Fruit fly (Drosophila melanogaster): ENCODE data around the gene CG31715.
A peak's percentile ranks its signal among the peaks of the same experiment; 100 is the strongest.

The CG31715 gene

DNA sequence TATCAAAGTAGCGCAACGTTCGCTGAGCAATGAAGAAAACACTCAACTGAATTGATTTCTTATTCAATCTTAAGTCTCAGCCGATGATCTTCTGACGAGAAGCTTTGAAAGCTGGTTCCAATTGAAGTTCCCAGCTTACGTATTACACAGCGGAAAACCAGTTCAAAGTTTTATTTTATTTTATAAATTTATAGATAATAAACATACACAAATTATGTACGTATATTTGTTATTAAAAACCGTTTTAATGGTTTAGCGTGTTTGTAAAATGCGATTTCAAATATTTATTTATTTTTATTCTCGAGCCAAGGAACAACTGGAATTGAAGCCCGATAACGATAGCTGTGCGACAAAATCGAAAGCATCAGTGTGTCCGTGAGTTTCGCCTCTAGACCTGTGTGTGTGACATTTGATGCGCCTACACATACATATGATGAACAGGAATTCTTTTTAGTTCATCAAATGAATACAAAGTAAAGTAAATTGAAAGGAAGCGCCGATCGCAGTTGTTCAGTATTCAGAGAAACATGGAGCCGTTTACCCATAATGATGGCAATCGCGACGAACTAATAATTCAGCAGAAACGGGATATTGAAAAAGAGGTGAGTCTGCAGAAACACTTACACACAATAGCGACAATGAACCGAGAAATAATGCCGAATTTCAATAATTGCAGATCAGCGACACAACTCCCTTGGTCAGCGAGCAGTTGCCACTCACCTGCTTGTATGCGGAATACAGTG is 34.7 kb upstream of the CG31715 start, which contains the start of the genes CG5390 and CG4968 (continued):
- TF ChIP-seq oc (tag; optimal IDR thresholded peaks at IDR 0.05) (no peak), dan (GFP tag; IDR thresholded peaks at IDR 0.05) (no peak), CG12391 (tag; optimal IDR thresholded peaks at IDR 0.05) (peak; percentile 85), Sry-β (GFP tag; optimal IDR thresholded peaks at IDR 0.05) (peak; percentile 1), CG16815 (GFP tag; optimal IDR thresholded peaks at IDR 0.05) (peak; percentile 12), CG9932 (GFP tag; IDR thresholded peaks at IDR 0.05) (peak; percentile 79), CG4707 (GFP tag; optimal IDR thresholded peaks at IDR 0.05) (peak; percentile 38), E2f1 (GFP tag; IDR thresholded peaks at IDR 0.05) (no peak), caup (GFP tag; optimal IDR thresholded peaks at IDR 0.05; ENCODE audit: severe bottlenecking) (peak; percentile 61), danr (GFP tag; IDR thresholded peaks at IDR 0.05) (peak; percentile 49; the same call in 1 of the 2 replicates), gsb (GFP tag; IDR thresholded peaks at IDR 0.05) (no peak), CG1529 (GFP tag; optimal IDR thresholded peaks at IDR 0.05) (peak; percentile 41), Nf-YB (GFP tag; optimal IDR thresholded peaks at IDR 0.05) (peak; percentile 44), Fer2 (tag; optimal IDR thresholded peaks at IDR 0.05) (peak; percentile 59), so (GFP tag; IDR thresholded peaks at IDR 0.05) (peak; percentile 57; the same call in 1 of the 3 replicates), slp2 (GFP tag; optimal IDR thresholded peaks at IDR 0.05) (no peak), tio (GFP tag; optimal IDR thresholded peaks at IDR 0.05) (peak; percentile 22), CG32532 (GFP tag; IDR thresholded peaks at IDR 0.05) (peak; percentile 78), nerfin-2 (GFP tag; IDR thresholded peaks at IDR 0.05; ENCODE audit: partially characterized antibody) (no peak), CG7745 (tag; optimal IDR thresholded peaks at IDR 0.05) (no peak), maf-S (GFP tag; optimal IDR thresholded peaks at IDR 0.05) (no peak), CHES-1-like (GFP tag; optimal IDR thresholded peaks at IDR 0.05) (no peak), CG11560 (tag; IDR thresholded peaks at IDR 0.05) (no peak), Hr3 (GFP tag; optimal IDR thresholded peaks at IDR 0.05) (peak; percentile 52), CG4730 (GFP tag; IDR thresholded peaks at IDR 0.05) (no peak), Awh (GFP tag; IDR thresholded peaks at IDR 0.05) (peak; percentile 11; the same call in 1 of the 2 replicates), lbe (GFP tag; optimal IDR thresholded peaks at IDR 0.05) (peak; percentile 88), da (GFP tag; optimal IDR thresholded peaks at IDR 0.05) (no peak), Tbp (GFP tag; optimal IDR thresholded peaks at IDR 0.05) (no peak), dpn (GFP tag; optimal IDR thresholded peaks at IDR 0.05) (peak; percentile 44 to 69), lab (GFP tag; optimal IDR thresholded peaks at IDR 0.05) (no peak), CG18476 (GFP tag; optimal IDR thresholded peaks at IDR 0.05) (peak; percentile 50), D19B (GFP tag; optimal IDR thresholded peaks at IDR 0.05) (peak; percentile 50), ash1 (GFP tag; optimal IDR thresholded peaks at IDR 0.05) (no peak), wor (GFP tag; IDR thresholded peaks at IDR 0.05) (no peak), CG15073 (GFP tag; optimal IDR thresholded peaks at IDR 0.05) (no peak), B-H2 (GFP tag; optimal IDR thresholded peaks at IDR 0.05) (peak; percentile 71), ssp (GFP tag; IDR thresholded peaks at IDR 0.05) (0 out of 2 replicates have a peak, but pooled peaks have one; percentile 17), CG32767 (GFP tag; IDR thresholded peaks at IDR 0.05) (0 out of 2 replicates have a peak, but pooled peaks have one; percentile 52), CG7786 (GFP tag; optimal IDR thresholded peaks at IDR 0.05) (no peak), dm (GFP tag; optimal IDR thresholded peaks at IDR 0.05) (no peak), nom (GFP tag; optimal IDR thresholded peaks at IDR 0.05) (peak; percentile 54), grau (tag; optimal IDR thresholded peaks at IDR 0.05) (peak; percentile 78), fd64A (GFP tag; optimal IDR thresholded peaks at IDR 0.05) (no peak), MESR4 (GFP tag; optimal IDR thresholded peaks at IDR 0.05) (peak; percentile 81), hb (GFP tag; IDR thresholded peaks at IDR 0.05; ENCODE audit: partially characterized antibody) (no peak), CG6791 (GFP tag; IDR thresholded peaks at IDR 0.05; ENCODE audit: partially characterized antibody) (0 out of 3 replicates have a peak, but pooled peaks have one; percentile 42), CG42726 (GFP tag; IDR thresholded peaks at IDR 0.05; ENCODE audit: partially characterized antibody) (no peak), CG2889 (GFP tag; IDR thresholded peaks at IDR 0.05) (no peak)
